Fruit fly (Drosophila melanogaster): ENCODE measurements around the gene Art6.

The Art6 gene

DNA sequence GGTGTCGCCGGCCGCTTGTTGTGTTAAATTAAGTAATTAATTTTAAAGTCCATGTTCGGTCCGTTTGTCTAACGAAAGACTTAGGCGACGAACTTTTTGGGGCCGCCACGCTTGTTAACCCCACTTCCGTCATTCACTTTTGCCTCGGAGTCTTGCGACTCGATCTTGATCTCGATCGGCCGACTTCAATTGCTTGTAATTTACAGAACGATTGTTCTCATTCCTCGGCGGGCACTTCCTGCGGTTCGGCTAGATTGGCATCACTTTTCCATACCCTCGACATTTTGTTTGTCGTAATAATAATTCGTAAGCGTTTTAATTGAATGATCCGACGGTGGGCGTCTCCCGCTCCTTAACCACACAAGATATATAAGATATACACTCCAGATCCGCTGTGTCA, 38.9 kb downstream of the Art6 start:
- TF ChIP-seq CG6792 (GFP tag; optimal IDR thresholded peaks at IDR 0.05) (no peak), CG1621 (tag; optimal IDR thresholded peaks at IDR 0.05) (no peak), fd59A (GFP tag; optimal IDR thresholded peaks at IDR 0.05) (no peak), Sox102F (GFP tag; optimal IDR thresholded peaks at IDR 0.05) (no peak), topi (GFP tag; optimal IDR thresholded peaks at IDR 0.05) (no peak), CG8319 (GFP tag; optimal IDR thresholded peaks at IDR 0.05) (no peak), CG15336 (GFP tag; IDR thresholded peaks at IDR 0.05) (no peak), salr (GFP tag; optimal IDR thresholded peaks at IDR 0.05) (no peak), Eip93F (GFP tag; optimal IDR thresholded peaks at IDR 0.05) (no peak), Eip78C (GFP tag) (no peak), cyc (GFP tag; optimal IDR thresholded peaks at IDR 0.05) (no peak)

DNA sequence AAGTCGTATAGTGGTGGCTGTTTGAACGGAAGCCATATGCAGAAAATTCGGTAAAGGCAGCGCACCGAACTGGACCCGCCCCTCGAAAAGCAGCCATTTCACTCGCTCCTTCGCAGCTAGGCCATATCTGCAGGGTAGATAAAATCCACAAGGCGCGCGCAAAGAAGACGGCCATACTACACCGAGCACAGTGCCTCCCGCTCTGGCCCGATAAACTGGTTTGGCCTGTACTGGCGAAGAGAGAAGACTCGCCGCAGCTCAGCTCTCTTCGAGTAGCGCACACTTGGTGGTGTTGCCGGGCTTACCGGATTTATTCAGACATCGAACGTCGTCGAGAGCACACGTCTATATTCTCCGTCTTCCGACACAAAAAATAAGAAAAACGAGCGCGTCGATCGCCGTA, 44.1 kb downstream of the Art6 start, which contains the start of gene ems:
Gene ems (plus strand): TSS at position 311 of the 403 bp plus-strand sequence.
- TF ChIP-seq Eip75B (GFP tag; optimal IDR thresholded peaks at IDR 0.05) (peak; percentile 6), eg (GFP tag; IDR thresholded peaks at IDR 0.05) (0 out of 3 replicates have a peak, but pooled peaks have one; percentile 46), CG6163 (GFP tag; IDR thresholded peaks at IDR 0.05) (peak; percentile 56; the same call in 2 of the 3 replicates), CG4318 (GFP tag; optimal IDR thresholded peaks at IDR 0.05) (no peak), CG1621 (tag; optimal IDR thresholded peaks at IDR 0.05) (peak; percentile 23), fkh (GFP tag; optimal IDR thresholded peaks at IDR 0.05) (peak; percentile 46), Lpt (GFP tag; optimal IDR thresholded peaks at IDR 0.05) (no peak), CG6276 (GFP tag; optimal IDR thresholded peaks at IDR 0.05) (no peak), ss (GFP tag; optimal IDR thresholded peaks at IDR 0.05) (peak; percentile 1 to 38), CG3919 (GFP tag; optimal IDR thresholded peaks at IDR 0.05) (peak; percentile 29), Met (GFP tag; optimal IDR thresholded peaks at IDR 0.05) (peak; percentile 12), lz (GFP tag; optimal IDR thresholded peaks at IDR 0.05) (no peak), Ets21C (GFP tag; optimal IDR thresholded peaks at IDR 0.05) (no peak), dsx (GFP tag; optimal IDR thresholded peaks at IDR 0.05; ENCODE audit: poor library complexity, severe bottlenecking) (peak; percentile 61), Sox102F (GFP tag; optimal IDR thresholded peaks at IDR 0.05) (peak; percentile 13), Eip78C (GFP tag) (peak; percentile 62), net (GFP tag; optimal IDR thresholded peaks at IDR 0.05) (no peak)

DNA sequence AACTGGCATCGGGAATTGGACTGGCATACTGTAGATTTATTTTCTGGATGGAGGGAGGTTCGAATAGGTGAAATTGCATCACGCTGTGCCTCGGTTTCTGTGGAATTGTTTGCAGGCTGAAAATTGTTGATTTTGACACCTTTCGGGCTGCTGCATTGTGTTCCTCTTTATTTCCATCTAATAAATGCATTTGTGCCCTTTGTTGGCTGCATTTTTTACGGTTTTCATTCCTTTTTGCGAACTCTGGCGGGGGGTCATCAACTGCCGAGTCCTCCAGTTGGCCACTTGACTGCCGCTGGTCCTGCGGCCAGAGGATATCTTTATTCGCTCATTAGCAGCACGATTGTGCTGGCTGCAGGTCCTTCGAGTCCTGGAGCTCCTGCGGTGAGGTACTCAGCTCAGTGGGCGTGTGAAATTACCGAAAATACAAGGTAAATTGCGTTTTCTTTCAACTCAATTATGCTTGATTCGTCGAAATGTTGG, 45.8 kb downstream of the Art6 start:
- no peak for TF ChIP-seq CG8319 (GFP tag; optimal IDR thresholded peaks at IDR 0.05)
- no peak for TF ChIP-seq Blimp-1 (GFP tag; optimal IDR thresholded peaks at IDR 0.05)
- no peak for TF ChIP-seq CG6792 (GFP tag; optimal IDR thresholded peaks at IDR 0.05)
- TF ChIP-seq CG8119 (GFP tag; IDR thresholded peaks at IDR 0.05), result no peak
- no peak for TF ChIP-seq Eip78C (GFP tag)
- no peak for TF ChIP-seq dac (GFP tag; optimal IDR thresholded peaks at IDR 0.05)
- TF ChIP-seq CG10631 (GFP tag; optimal IDR thresholded peaks at IDR 0.05), result no peak
- no peak for TF ChIP-seq CG6808 (GFP tag; optimal IDR thresholded peaks at IDR 0.05)
- no peak for TF ChIP-seq fd85E (GFP tag; optimal IDR thresholded peaks at IDR 0.05)
- no peak for TF ChIP-seq CG6276 (GFP tag; optimal IDR thresholded peaks at IDR 0.05)
- TF ChIP-seq esn (GFP tag; optimal IDR thresholded peaks at IDR 0.05), result no peak
- no peak for TF ChIP-seq Met (GFP tag; optimal IDR thresholded peaks at IDR 0.05)
- no peak for TF ChIP-seq topi (GFP tag; optimal IDR thresholded peaks at IDR 0.05)
- TF ChIP-seq achi (GFP tag; optimal IDR thresholded peaks at IDR 0.05), result no peak
- no peak for TF ChIP-seq CG31627 (GFP tag; optimal IDR thresholded peaks at IDR 0.05)
- TF ChIP-seq CG4318 (GFP tag; optimal IDR thresholded peaks at IDR 0.05), result no peak
- TF ChIP-seq vri (GFP tag; optimal IDR thresholded peaks at IDR 0.05), result no peak
- TF ChIP-seq eg (GFP tag; IDR thresholded peaks at IDR 0.05), result no peak
- no peak for TF ChIP-seq Sox15 (GFP tag; optimal IDR thresholded peaks at IDR 0.05)
- TF ChIP-seq CG3032 (tag; optimal IDR thresholded peaks at IDR 0.05), result no peak

All from whole organism, prepupa.